Fruit fly (Drosophila melanogaster) whole organism, wandering third instar larva: ENCODE measurements around the gene CCKLR-17D1.

Experiments
- CG32264 ChIP-seq: fragments of 200-800 bp; sonication (Bioruptor generic); optimal IDR thresholded peaks from 2 replicates; lab custom pipeline; 2016; ENCODE audit warnings: missing biosample characterization, missing genetic modification characterization
- CG9705 ChIP-seq: fragments of 200-800 bp; sonication (Bioruptor generic); optimal IDR thresholded peaks from 2 replicates; lab custom pipeline; 2018; ENCODE audit warnings: missing biosample characterization, mild to moderate bottlenecking, missing genetic modification characterization
- CrebA ChIP-seq: fragments of 200-800 bp; sonication (Bioruptor generic); optimal IDR thresholded peaks from 2 replicates; lab custom pipeline; 2016; ENCODE audit warnings: missing biosample characterization, mild to moderate bottlenecking, missing genetic modification characterization, borderline replicate concordance
- Dfd ChIP-seq: fragments of >200 bp; optimal IDR thresholded peaks from 2 replicates; lab custom pipeline; 2017; ENCODE audit warnings: missing biosample characterization, missing genetic modification characterization
- Dif ChIP-seq: fragments of 200-275, 200-300 bp; sonication (Bioruptor generic); optimal IDR thresholded peaks from 2 replicates; lab custom pipeline; 2018; ENCODE audit warnings: missing biosample characterization, missing genetic modification characterization; ENCODE audit not compliant: partially characterized antibody
- GATAd ChIP-seq: sonication (Bioruptor generic); optimal IDR thresholded peaks from 2 replicates; lab custom pipeline; 2016; ENCODE audit warnings: missing biosample characterization, missing genetic modification characterization
- HLH106 ChIP-seq: fragments of 200-800 bp; optimal IDR thresholded peaks from 3 replicates; lab custom pipeline; 2019; ENCODE audit warnings: missing biosample characterization, mild to moderate bottlenecking, missing genetic modification characterization, moderate library complexity
- Hnf4 ChIP-seq: fragments of 200-800 bp; sonication (Bioruptor generic); optimal IDR thresholded peaks from 2 replicates; lab custom pipeline; 2016; ENCODE audit warnings: missing biosample characterization, mild to moderate bottlenecking, missing genetic modification characterization
- Hr78 ChIP-seq: fragments of >200 bp; optimal IDR thresholded peaks from 2 replicates; lab custom pipeline; 2017; ENCODE audit warnings: missing biosample characterization, missing genetic modification characterization
- Mio ChIP-seq: sonication (Bioruptor generic); optimal IDR thresholded peaks from 2 replicates; lab custom pipeline; 2016; ENCODE audit warnings: missing biosample characterization, missing genetic modification characterization
- Myc ChIP-seq: fragments of >200 bp; optimal IDR thresholded peaks from 2 replicates; lab custom pipeline; 2017
- N ChIP-seq: fragments of >200 bp; optimal IDR thresholded peaks from 2 replicates; lab custom pipeline; 2018; ENCODE audit warnings: missing biosample characterization, missing external identifiers, missing genetic modification characterization
- Rel ChIP-seq, 2 experiments: fragments of 200-800 bp; sonication (Bioruptor generic) in 1 of 2; optimal IDR thresholded peaks; 2 replicates in 1 of 2; 3 replicates in 1 of 2; lab custom pipeline; 2016 to 2019; ENCODE audit warnings: mild to moderate bottlenecking in 2 of 2, missing biosample characterization in 2 of 2, missing genetic modification characterization in 2 of 2, moderate library complexity in 1 of 2
- Sp1 ChIP-seq: fragments of 200-800 bp; sonication (Bioruptor generic); optimal IDR thresholded peaks from 3 replicates; lab custom pipeline; 2019; ENCODE audit warnings: missing biosample characterization, mild to moderate bottlenecking, missing genetic modification characterization, moderate library complexity
- Vsx2 ChIP-seq: fragments of 200-300, 225-300 bp; sonication (Bioruptor generic); optimal IDR thresholded peaks from 2 replicates; lab custom pipeline; 2018; ENCODE audit warnings: missing biosample characterization, missing genetic modification characterization; ENCODE audit not compliant: partially characterized antibody
- br ChIP-seq: fragments of 200-800 bp; sonication (Bioruptor generic); optimal IDR thresholded peaks from 2 replicates; lab custom pipeline; 2016; ENCODE audit warnings: missing biosample characterization, missing genetic modification characterization
- brk ChIP-seq: fragments of 200-800 bp; sonication (Bioruptor generic); optimal IDR thresholded peaks from 2 replicates; lab custom pipeline; 2016; ENCODE audit warnings: missing biosample characterization, mild to moderate bottlenecking, missing genetic modification characterization
- dl ChIP-seq, 2 experiments: fragments of 175-275, 200-275 bp in 1 of 2; fragments of 200-275 bp in 1 of 2; sonication (Bioruptor generic); optimal IDR thresholded peaks; lab custom pipeline; 2018; ENCODE audit warnings: mild to moderate bottlenecking in 2 of 2, missing biosample characterization in 2 of 2, missing genetic modification characterization in 2 of 2, moderate library complexity in 2 of 2; ENCODE audit not compliant: partially characterized antibody in 2 of 2, insufficient read depth in 1 of 2
- dmrt93B ChIP-seq: fragments of 200-800 bp; sonication (Bioruptor generic); optimal IDR thresholded peaks from 2 replicates; lab custom pipeline; 2018; ENCODE audit warnings: missing biosample characterization, mild to moderate bottlenecking, missing genetic modification characterization
- ey ChIP-seq: fragments of 200-800 bp; sonication (Bioruptor generic); optimal IDR thresholded peaks from 2 replicates; lab custom pipeline; 2016; ENCODE audit warnings: missing biosample characterization, missing genetic modification characterization
- foxo ChIP-seq, 2 experiments: fragments of 200-800 bp; sonication (Bioruptor generic); optimal IDR thresholded peaks; 2 replicates in 1 of 2; 3 replicates in 1 of 2; lab custom pipeline; 2016 to 2017; ENCODE audit warnings: missing biosample characterization in 2 of 2, missing genetic modification characterization in 2 of 2
- fru ChIP-seq: fragments of 200-800 bp; sonication (Bioruptor generic); optimal IDR thresholded peaks from 3 replicates; lab custom pipeline; 2016; ENCODE audit warnings: missing biosample characterization, mild to moderate bottlenecking, missing genetic modification characterization
- h ChIP-seq: fragments of 200-800 bp; sonication (Bioruptor generic); optimal IDR thresholded peaks from 3 replicates; lab custom pipeline; 2016; ENCODE audit warnings: missing biosample characterization, mild to moderate bottlenecking, missing genetic modification characterization
- jim ChIP-seq: fragments of 175-275, 200-325 bp; sonication (Bioruptor generic); optimal IDR thresholded peaks from 2 replicates; lab custom pipeline; 2016; ENCODE audit warnings: missing biosample characterization, mild to moderate bottlenecking, missing genetic modification characterization
- psq ChIP-seq: fragments of 200-800 bp; sonication (Bioruptor generic); optimal IDR thresholded peaks from 3 replicates; lab custom pipeline; 2017; ENCODE audit warnings: missing biosample characterization, mild to moderate bottlenecking, missing genetic modification characterization, moderate library complexity
- rgr ChIP-seq: fragments of 200-800 bp; sonication (Bioruptor generic); optimal IDR thresholded peaks from 3 replicates; lab custom pipeline; 2016; ENCODE audit warnings: missing biosample characterization, mild to moderate bottlenecking, missing genetic modification characterization
- sage ChIP-seq: fragments of 200-800 bp; sonication (Bioruptor generic); optimal IDR thresholded peaks from 2 replicates; lab custom pipeline; 2016; ENCODE audit warnings: missing biosample characterization, mild to moderate bottlenecking, missing genetic modification characterization
- tai ChIP-seq: sonication (Bioruptor generic); optimal IDR thresholded peaks from 2 replicates; lab custom pipeline; 2016; ENCODE audit warnings: missing biosample characterization, missing genetic modification characterization
- usp ChIP-seq: fragments of >200 bp; optimal IDR thresholded peaks from 2 replicates; lab custom pipeline; 2017; ENCODE audit warnings: missing biosample characterization, missing genetic modification characterization
- woc ChIP-seq: sonication (Bioruptor generic); optimal IDR thresholded peaks from 2 replicates; lab custom pipeline; 2016; ENCODE audit warnings: missing biosample characterization, mild to moderate bottlenecking, missing genetic modification characterization

CCKLR-17D1 gene

DNA sequence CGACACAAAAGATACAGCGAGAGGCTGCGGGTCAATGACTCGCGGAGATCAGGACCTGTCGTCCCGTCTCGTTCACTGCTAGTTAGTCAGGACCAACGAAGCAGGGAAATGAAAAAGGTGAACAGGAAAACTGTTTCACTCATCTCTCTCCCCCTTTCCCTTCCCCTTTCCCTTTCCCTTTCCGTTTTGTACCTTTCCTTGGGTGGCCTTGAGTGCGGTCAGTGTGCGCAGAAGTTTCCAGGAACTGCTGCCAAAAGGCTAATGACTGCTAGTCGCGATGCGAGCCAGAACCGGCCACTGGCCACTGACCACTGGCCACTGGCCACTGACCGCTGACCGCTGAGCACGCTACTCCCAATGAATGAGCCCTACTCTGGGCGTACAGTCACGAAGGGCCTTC is 30.8 kb downstream of the CCKLR-17D1 start:
- no peak for TF ChIP-seq Mio (GFP tag; lab: Kevin White, UChicago)
- TF ChIP-seq br (GFP tag; lab: Kevin White, UChicago), result no peak
- TF ChIP-seq woc, result no peak
- TF ChIP-seq Hr78, result no peak
- TF ChIP-seq N (GFP tag; lab: Kevin White, UChicago), result no peak
- no peak for TF ChIP-seq h (GFP tag; lab: Kevin White, UChicago)
- no peak for TF ChIP-seq fru
- TF ChIP-seq foxo (GFP tag; optimal IDR thresholded peaks at IDR 0.05; lab: Kevin White, UChicago), result no peak
- TF ChIP-seq CG32264 (GFP tag; lab: Kevin White, UChicago), result no peak
- TF ChIP-seq dmrt93B (GFP tag; lab: Kevin White, UChicago), result no peak
- no peak for TF ChIP-seq Dif (GFP tag; lab: Kevin White, UChicago)
- no peak for TF ChIP-seq Dfd (GFP tag; lab: Kevin White, UChicago)
- no peak for TF ChIP-seq brk (GFP tag; lab: Kevin White, UChicago)

DNA sequence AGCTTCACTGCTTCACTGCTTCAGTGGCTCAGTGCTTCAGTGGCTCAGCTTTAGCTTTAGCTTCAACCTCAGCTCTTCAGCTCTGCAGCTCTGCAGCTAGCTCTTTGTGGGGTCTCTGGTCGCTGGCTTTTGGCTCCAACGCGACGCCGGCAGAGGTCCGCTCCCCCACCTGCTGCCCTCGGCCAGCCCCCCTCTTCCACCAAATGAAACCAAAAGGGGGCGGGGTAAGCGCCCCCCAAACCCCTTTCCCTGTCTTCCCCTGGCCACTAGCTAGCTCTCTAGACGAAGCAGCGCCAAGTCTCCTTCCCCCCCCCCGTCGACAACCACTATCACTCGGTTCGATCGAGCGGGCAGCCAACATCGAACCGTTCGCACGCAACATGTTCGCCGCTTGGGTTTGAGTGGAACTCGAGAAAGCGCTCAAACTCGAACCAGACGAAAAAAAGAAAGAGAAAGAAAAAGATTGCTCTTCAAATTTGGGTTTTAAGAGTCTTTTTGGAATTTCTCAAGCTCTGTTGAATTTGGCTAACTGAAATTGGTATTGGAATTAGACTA is 33.3 kb downstream of the CCKLR-17D1 start, which contains the start of gene Cyp18a1:
Gene Cyp18a1, minus strand, starts transcription at position 95 of the 555 bp plus-strand sequence.
- TF ChIP-seq HLH106 (tag; lab: Kevin White, UChicago) (no peak), tai (GFP tag; lab: Kevin White, UChicago) (no peak), N (GFP tag; lab: Kevin White, UChicago) (no peak), CG32264 (GFP tag; lab: Kevin White, UChicago) (no peak), usp (GFP tag; lab: Kevin White, UChicago) (no peak), brk (GFP tag; lab: Kevin White, UChicago) (no peak), dl (GFP tag; optimal IDR thresholded peaks at IDR 0.05; lab: Kevin White, UChicago; ENCODE audit: insufficient read depth in 1 of 2, partially characterized antibody in 2 of 2) (no peak), br (GFP tag; lab: Kevin White, UChicago) (no peak), Hr78 (no peak), Myc (lab: Kevin White, UChicago) (no peak), CrebA (GFP tag; lab: Kevin White, UChicago) (no peak), jim (GFP tag; lab: Kevin White, UChicago) (no peak), CG9705 (GFP tag; lab: Kevin White, UChicago) (no peak)
- TF ChIP-seq, all 38 proteins: peak for 0

DNA sequence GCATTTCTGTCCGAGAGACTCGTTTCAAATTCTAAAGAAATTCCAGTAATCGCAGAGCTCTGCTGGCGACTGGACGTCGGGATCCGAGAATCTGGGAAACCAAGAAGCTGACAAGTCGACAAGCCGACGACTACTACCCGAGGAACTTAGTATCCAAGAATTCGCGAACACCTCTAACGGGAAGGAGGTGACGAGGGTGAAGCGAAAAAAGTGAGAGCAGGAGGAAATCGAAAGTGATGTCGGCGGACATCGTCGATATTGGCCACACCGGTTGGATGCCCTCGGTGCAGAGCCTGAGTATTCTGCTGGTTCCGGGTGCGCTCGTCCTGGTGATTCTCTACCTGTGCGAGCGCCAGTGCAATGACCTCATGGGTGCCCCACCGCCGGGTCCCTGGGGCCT is 40.6 kb downstream of the CCKLR-17D1 start, which contains the start of gene phtm:
Gene phtm, plus strand, starts transcription at position 41 of the 400 bp plus-strand sequence.
- TF ChIP-seq dl (GFP tag; optimal IDR thresholded peaks at IDR 0.05; lab: Kevin White, UChicago; ENCODE audit: insufficient read depth in 1 of 2, partially characterized antibody in 2 of 2) (no peak), sage (GFP tag; lab: Kevin White, UChicago) (no peak), rgr (no peak), Vsx2 (GFP tag; lab: Kevin White, UChicago) (no peak), Rel (GFP tag; optimal IDR thresholded peaks at IDR 0.05; lab: Kevin White, UChicago) (no peak), Rel (tag; optimal IDR thresholded peaks at IDR 0.05; lab: Kevin White, UChicago) (no peak), usp (GFP tag; lab: Kevin White, UChicago) (no peak), CG9705 (GFP tag; lab: Kevin White, UChicago) (no peak), psq (GFP tag; lab: Kevin White, UChicago) (no peak), Mio (GFP tag; lab: Kevin White, UChicago) (no peak), Sp1 (GFP tag; lab: Kevin White, UChicago) (no peak), Hr78 (no peak), Hnf4 (GFP tag; lab: Kevin White, UChicago) (no peak), GATAd (GFP tag; lab: Kevin White, UChicago) (no peak)

DNA sequence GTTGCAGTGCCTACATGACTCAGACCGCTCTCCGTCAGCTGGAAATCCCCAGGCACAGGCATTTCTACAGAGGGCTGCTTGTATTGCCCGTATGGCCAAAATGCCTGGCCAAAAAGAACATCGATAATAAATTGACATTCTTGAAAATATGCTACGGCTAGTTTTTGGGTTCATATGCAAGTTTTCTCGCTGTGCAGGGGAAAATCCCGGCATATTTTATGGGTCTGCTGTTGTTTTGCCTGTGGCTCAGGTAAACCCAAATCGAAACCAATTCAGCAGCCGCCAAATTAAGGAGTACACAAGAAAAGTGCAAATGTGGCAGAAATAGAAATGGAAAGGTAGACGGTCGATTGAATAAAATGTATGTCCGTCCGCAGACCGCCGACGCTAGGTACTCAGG is 41.4 kb downstream of the CCKLR-17D1 start:
- TF ChIP-seq Myc (lab: Kevin White, UChicago) (no peak), dl (GFP tag; optimal IDR thresholded peaks at IDR 0.05; lab: Kevin White, UChicago; ENCODE audit: insufficient read depth in 1 of 2, partially characterized antibody in 2 of 2) (no peak), Hnf4 (GFP tag; lab: Kevin White, UChicago) (no peak), ey (GFP tag; lab: Kevin White, UChicago) (no peak), psq (GFP tag; lab: Kevin White, UChicago) (no peak)
